Worm (Caenorhabditis elegans) whole organism, early embryonic: ENCODE results near the gene rhgf-2.

ENCODE experiments used
- ama-1 ChIP-seq: fragments of 150-350 bp; optimal IDR thresholded peaks from 2 replicates; lab custom pipeline; 2014
- ceh-13 ChIP-seq: fragments of 200-800 bp; sonication (Bioruptor generic); optimal IDR thresholded peaks from 2 replicates; lab custom pipeline; 2018; ENCODE audit warnings: mild to moderate bottlenecking, missing genetic modification characterization, missing compliant biosample characterization
- pes-1 ChIP-seq: fragments of 200-800 bp; sonication (Bioruptor generic); IDR thresholded peaks from 2 replicates; pipeline ENCODE4 v1.3.6; 2022; ENCODE audit warnings: missing genetic modification reagents, missing genetic modification characterization, missing compliant biosample characterization
- sea-1 ChIP-seq: fragments of 200-800 bp; sonication (Bioruptor generic); conservative IDR thresholded peaks from 2 replicates; pipeline ENCODE4 v1.3.6; 2022; ENCODE audit warnings: missing genetic modification characterization, missing compliant biosample characterization
- tbx-11 ChIP-seq: fragments of 200-800 bp; sonication (Bioruptor generic); IDR thresholded peaks from 2 replicates; pipeline ENCODE4 v1.3.6; 2022; ENCODE audit warnings: missing genetic modification characterization, missing compliant biosample characterization
- tbx-37 ChIP-seq: fragments of 200-800 bp; sonication (Bioruptor generic); conservative IDR thresholded peaks from 2 replicates; pipeline ENCODE4 v1.3.6; 2022; ENCODE audit warnings: missing genetic modification reagents, missing genetic modification characterization, missing compliant biosample characterization
- tra-4 ChIP-seq: sonication (generic microtip); optimal IDR thresholded peaks from 2 replicates; lab custom pipeline; 2017; ENCODE audit warnings: missing genetic modification characterization, missing compliant biosample characterization

DNA sequence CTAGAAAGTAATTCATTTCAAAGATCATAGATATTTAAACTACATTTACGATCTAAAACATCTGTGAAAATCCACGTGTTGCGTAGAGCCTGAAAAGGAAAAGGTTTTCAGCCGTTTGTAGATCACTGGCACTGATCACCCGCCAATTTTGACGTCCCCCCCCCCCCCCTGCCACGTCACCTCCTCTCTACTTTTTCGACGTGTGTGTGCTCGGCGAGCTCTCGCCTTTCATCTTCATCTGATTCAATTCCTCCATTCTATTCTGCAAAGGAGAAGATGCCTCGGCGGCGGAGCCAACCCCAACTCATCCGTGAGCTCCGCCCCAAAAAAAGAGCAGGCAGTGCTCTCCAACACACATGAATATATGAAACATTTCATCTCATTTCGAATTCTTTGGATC lies 19.4 kb upstream of the rhgf-2 start:
- no peak for TF ChIP-seq tbx-11
- no peak for TF ChIP-seq tra-4 (tag; lab: Kevin White, UChicago)
- no peak for TF ChIP-seq ama-1
- TF ChIP-seq pes-1, result no peak
- no peak for TF ChIP-seq ceh-13
- TF ChIP-seq tbx-37 (GFP tag; lab: Robert Waterston, UW), result no peak
- TF ChIP-seq sea-1 (GFP tag; lab: Robert Waterston, UW), result no peak
